Fruit fly (Drosophila melanogaster): ENCODE measurements around the gene Acer.
A peak's percentile ranks its signal among the peaks of the same experiment; 100 is the strongest.

The Acer gene

dm6 chr2L:8485562-8485961 lies 36.2 kb upstream of the Acer start (continued):
- TF ChIP-seq Antp (GFP tag; optimal IDR thresholded peaks at IDR 0.05) (no peak), CG10979 (tag; optimal IDR thresholded peaks at IDR 0.05) (no peak), sens (GFP tag) (peak; percentile 87), CG13894 (tag; optimal IDR thresholded peaks at IDR 0.05) (no peak), Doc3 (GFP tag; IDR thresholded peaks at IDR 0.05; ENCODE audit: partially characterized antibody) (peak; percentile 22; the same call in 1 of the 3 replicates), Med (GFP tag) (peak; percentile 76), Vsx1 (GFP tag; optimal IDR thresholded peaks at IDR 0.05) (no peak), CG7357 (GFP tag; IDR thresholded peaks at IDR 0.05) (no peak), tx (GFP tag; optimal IDR thresholded peaks at IDR 0.05) (no peak), CG32772 (GFP tag; IDR thresholded peaks at IDR 0.05) (no peak), CG8478 (optimal IDR thresholded peaks at IDR 0.05) (no peak), D19A (tag; optimal IDR thresholded peaks at IDR 0.05) (no peak), mld (GFP tag; IDR thresholded peaks at IDR 0.05; ENCODE audit: partially characterized antibody) (peak; percentile 67; the same call in 2 of the 3 replicates), Abd-B (GFP tag; optimal IDR thresholded peaks at IDR 0.05) (no peak), Bdp1 (GFP tag; optimal IDR thresholded peaks at IDR 0.05) (peak; percentile 100), pzg (GFP tag; optimal IDR thresholded peaks at IDR 0.05) (no peak), HLH3B (GFP tag; IDR thresholded peaks at IDR 0.05) (no peak), Spps (tag; optimal IDR thresholded peaks at IDR 0.05) (no peak), pnt (GFP tag; optimal IDR thresholded peaks at IDR 0.05) (no peak), Stat92E (GFP tag; optimal IDR thresholded peaks at IDR 0.05) (no peak), CG11085 (GFP tag; IDR thresholded peaks at IDR 0.05) (no peak), h (optimal IDR thresholded peaks at IDR 0.05) (no peak), Oli (tag; optimal IDR thresholded peaks at IDR 0.05) (no peak), al (GFP tag; IDR thresholded peaks at IDR 0.05) (no peak), Scr (GFP tag; IDR thresholded peaks at IDR 0.05; ENCODE audit: partially characterized antibody) (peak; percentile 56), fd102C (GFP tag; optimal IDR thresholded peaks at IDR 0.05) (no peak), trem (tag; optimal IDR thresholded peaks at IDR 0.05) (no peak), psq (GFP tag; optimal IDR thresholded peaks at IDR 0.05) (no peak), crp (GFP tag; optimal IDR thresholded peaks at IDR 0.05) (no peak), sc (optimal IDR thresholded peaks at IDR 0.05) (no peak), sc (GFP tag; optimal IDR thresholded peaks at IDR 0.05) (no peak), Asciz (GFP tag; optimal IDR thresholded peaks at IDR 0.05) (no peak), ase (GFP tag; IDR thresholded peaks at IDR 0.05) (no peak), CG13624 (GFP tag; optimal IDR thresholded peaks at IDR 0.05) (no peak), ssp (GFP tag; IDR thresholded peaks at IDR 0.05) (no peak), HmgZ (tag; optimal IDR thresholded peaks at IDR 0.05) (peak; percentile 50), CG4424 (GFP tag; optimal IDR thresholded peaks at IDR 0.05) (no peak), C15 (GFP tag; IDR thresholded peaks at IDR 0.05) (no peak), croc (GFP tag; conservative IDR thresholded peaks at IDR 0.05) (no peak), HLH4C (GFP tag; IDR thresholded peaks at IDR 0.05; ENCODE audit: partially characterized antibody) (peak; percentile 62), pita (GFP tag; optimal IDR thresholded peaks at IDR 0.05) (no peak), CG7271 (tag; optimal IDR thresholded peaks at IDR 0.05) (no peak), CG17829 (tag; optimal IDR thresholded peaks at IDR 0.05) (peak; percentile 6), CG1602 (GFP tag; optimal IDR thresholded peaks at IDR 0.05) (no peak), vnd (GFP tag; IDR thresholded peaks at IDR 0.05; ENCODE audit: partially characterized antibody) (peak; percentile 37; the same call in 1 of the 3 replicates), CG12659 (GFP tag; optimal IDR thresholded peaks at IDR 0.05) (no peak), ro (GFP tag; IDR thresholded peaks at IDR 0.05) (no peak), crol (GFP tag; IDR thresholded peaks at IDR 0.05) (no peak), knrl (GFP tag; IDR thresholded peaks at IDR 0.05; ENCODE audit: partially characterized antibody) (peak; percentile 34; the same call in 1 of the 3 replicates), CG10565 (GFP tag; optimal IDR thresholded peaks at IDR 0.05) (no peak), Hmr (GFP tag; optimal IDR thresholded peaks at IDR 0.05) (no peak)
